Fruit fly (Drosophila melanogaster): ENCODE measurements around the gene mIF2.
A peak's percentile ranks its signal among the peaks of the same experiment; 100 is the strongest.

Gene mIF2

dm6 chr3R:28552249-28552648 lies 7.6 kb upstream of the mIF2 start (continued):
- TF ChIP-seq MTF-1 (GFP tag; optimal IDR thresholded peaks at IDR 0.05; ENCODE audit: borderline replicate concordance) (peak; percentile 52), Awh (GFP tag; IDR thresholded peaks at IDR 0.05) (no peak), Neu2 (GFP tag; optimal IDR thresholded peaks at IDR 0.05; ENCODE audit: borderline replicate concordance) (no peak), Hr39 (optimal IDR thresholded peaks at IDR 0.05) (no peak), ewg (GFP tag; optimal IDR thresholded peaks at IDR 0.05) (peak; percentile 22), CG7556 (GFP tag; optimal IDR thresholded peaks at IDR 0.05) (no peak), ase (GFP tag; IDR thresholded peaks at IDR 0.05) (no peak), GATAe (GFP tag; conservative IDR thresholded peaks at IDR 0.05) (no peak), Hey (tag; optimal IDR thresholded peaks at IDR 0.05) (no peak), Taf1 (GFP tag; IDR thresholded peaks at IDR 0.05) (no peak), esg (GFP tag; conservative IDR thresholded peaks at IDR 0.05) (no peak), Dip2 (GFP tag; IDR thresholded peaks at IDR 0.05) (no peak), sna (GFP tag; IDR thresholded peaks at IDR 0.05; ENCODE audit: partially characterized antibody) (no peak), Side (GFP tag; optimal IDR thresholded peaks at IDR 0.05) (no peak), Atf3 (GFP tag; optimal IDR thresholded peaks at IDR 0.05) (no peak), Med (GFP tag) (peak; percentile 79), Elba2 (GFP tag; optimal IDR thresholded peaks at IDR 0.05) (no peak), CG17802 (tag; optimal IDR thresholded peaks at IDR 0.05) (no peak), CG10565 (GFP tag; optimal IDR thresholded peaks at IDR 0.05) (no peak), CG34224 (GFP tag; IDR thresholded peaks at IDR 0.05; ENCODE audit: partially characterized antibody) (no peak), CG13775 (GFP tag; optimal IDR thresholded peaks at IDR 0.05) (no peak), bowl (GFP tag; IDR thresholded peaks at IDR 0.05) (no peak), dysf (GFP tag; IDR thresholded peaks at IDR 0.05) (no peak), crc (GFP tag; optimal IDR thresholded peaks at IDR 0.05) (no peak), psq (GFP tag; optimal IDR thresholded peaks at IDR 0.05) (no peak), Gug (GFP tag; IDR thresholded peaks at IDR 0.05) (no peak), CG7987 (GFP tag; optimal IDR thresholded peaks at IDR 0.05) (no peak), NfI (GFP tag; optimal IDR thresholded peaks at IDR 0.05) (no peak), CG17912 (GFP tag; optimal IDR thresholded peaks at IDR 0.05) (no peak), zen2 (GFP tag; IDR thresholded peaks at IDR 0.05; ENCODE audit: partially characterized antibody) (no peak), mld (GFP tag; IDR thresholded peaks at IDR 0.05; ENCODE audit: partially characterized antibody) (no peak), Poxn (GFP tag; IDR thresholded peaks at IDR 0.05) (no peak), lola (GFP tag; optimal IDR thresholded peaks at IDR 0.05) (peak in 1 of 3 experiments; percentile 2), ac (GFP tag; optimal IDR thresholded peaks at IDR 0.05) (peak; percentile 23), CG1233 (GFP tag; optimal IDR thresholded peaks at IDR 0.05) (peak; percentile 28), jing (GFP tag; optimal IDR thresholded peaks at IDR 0.05) (no peak), ATbp (GFP tag; optimal IDR thresholded peaks at IDR 0.05) (peak; percentile 43), CG17328 (GFP tag; IDR thresholded peaks at IDR 0.05) (0 out of 2 replicates have a peak, but pooled peaks have one; percentile 25), otp (GFP tag; IDR thresholded peaks at IDR 0.05) (0 out of 3 replicates have a peak, but pooled peaks have one; percentile 20), Dll (GFP tag; IDR thresholded peaks at IDR 0.05; ENCODE audit: partially characterized antibody) (no peak), CG6272 (GFP tag; IDR thresholded peaks at IDR 0.05) (no peak), tup (GFP tag; optimal IDR thresholded peaks at IDR 0.05) (no peak), odd (GFP tag; optimal IDR thresholded peaks at IDR 0.05) (no peak), Camta (GFP tag; optimal IDR thresholded peaks at IDR 0.05) (no peak), CG15514 (GFP tag; optimal IDR thresholded peaks at IDR 0.05) (no peak), bcd (GFP tag; optimal IDR thresholded peaks at IDR 0.05) (peak; percentile 6), CG15269 (tag; optimal IDR thresholded peaks at IDR 0.05) (no peak), CG18764 (GFP tag; optimal IDR thresholded peaks at IDR 0.05) (peak; percentile 25), CG7786 (GFP tag; optimal IDR thresholded peaks at IDR 0.05) (no peak), Blimp-1 (GFP tag; optimal IDR thresholded peaks at IDR 0.05) (peak; percentile 32)

Measured in whole organism, embryonic.